Fruit fly (Drosophila melanogaster) whole organism, prepupa: ENCODE data around the gene Bub1.

Source experiments
- Blimp-1 ChIP-seq: fragments of 200-800 bp; sonication (Bioruptor generic); optimal IDR thresholded peaks from 3 replicates; lab custom pipeline; 2017; ENCODE audit warnings: missing biosample characterization, missing genetic modification characterization, mild to moderate bottlenecking, moderate library complexity, missing genetic modification reagents
- CG10631 ChIP-seq: fragments of 200-800 bp; sonication (Bioruptor generic); optimal IDR thresholded peaks from 2 replicates; lab custom pipeline; 2016; ENCODE audit warnings: missing biosample characterization, missing genetic modification characterization
- CG10669 ChIP-seq: fragments of 200-800 bp; sonication (Bioruptor generic); optimal IDR thresholded peaks from 3 replicates; lab custom pipeline; 2018; ENCODE audit warnings: missing biosample characterization, mild to moderate bottlenecking, missing genetic modification characterization, moderate library complexity
- CG11294 ChIP-seq: fragments of 200-800 bp; sonication (Bioruptor generic); IDR thresholded peaks from 2 replicates; pipeline ENCODE4 v1.3.6; 2022; ENCODE audit warnings: missing biosample characterization, missing genetic modification characterization
- CG11762 ChIP-seq: fragments of 200-800 bp; sonication (Bioruptor generic); optimal IDR thresholded peaks from 3 replicates; lab custom pipeline; 2016; ENCODE audit warnings: missing biosample characterization, missing genetic modification characterization; ENCODE audit not compliant: insufficient read depth
- CG11902 ChIP-seq: fragments of 200-800 bp; sonication (Bioruptor generic); optimal IDR thresholded peaks from 3 replicates; lab custom pipeline; 2016; ENCODE audit warnings: missing biosample characterization, missing genetic modification characterization
- CG1621 ChIP-seq: fragments of 200-800 bp; sonication (Bioruptor generic); optimal IDR thresholded peaks from 3 replicates; lab custom pipeline; 2018; ENCODE audit warnings: missing biosample characterization, mild to moderate bottlenecking, missing genetic modification characterization
- CG16779 ChIP-seq: fragments of 200-800 bp; sonication (Bioruptor generic); optimal IDR thresholded peaks from 3 replicates; lab custom pipeline; 2017; ENCODE audit warnings: missing biosample characterization, mild to moderate bottlenecking, missing genetic modification characterization
- CG3032 ChIP-seq: fragments of 200-800 bp; optimal IDR thresholded peaks from 2 replicates; lab custom pipeline; 2019; ENCODE audit warnings: missing biosample characterization, mild to moderate bottlenecking, missing genetic modification characterization, moderate library complexity
- CG31627 ChIP-seq: fragments of 200-800 bp; sonication (Bioruptor generic); optimal IDR thresholded peaks from 3 replicates; lab custom pipeline; 2016; ENCODE audit warnings: missing biosample characterization, missing genetic modification characterization
- CG32006 ChIP-seq: fragments of 200-800 bp; sonication (Bioruptor generic); optimal IDR thresholded peaks from 3 replicates; lab custom pipeline; 2017; ENCODE audit warnings: missing biosample characterization, mild to moderate bottlenecking, missing genetic modification characterization
- CG3919 ChIP-seq: fragments of 200-800 bp; sonication (Bioruptor generic); optimal IDR thresholded peaks from 3 replicates; lab custom pipeline; 2016; ENCODE audit warnings: missing biosample characterization, missing genetic modification characterization
- CG4318 ChIP-seq: fragments of 200-800 bp; sonication (Bioruptor generic); optimal IDR thresholded peaks from 3 replicates; lab custom pipeline; 2017; ENCODE audit warnings: missing biosample characterization, mild to moderate bottlenecking, missing genetic modification characterization
- CG6163 ChIP-seq: fragments of 200-800 bp; sonication (Bioruptor generic); IDR thresholded peaks from 3 replicates; pipeline ENCODE4 v1.3.6; 2022; ENCODE audit warnings: missing biosample characterization, missing genetic modification characterization
- CG6276 ChIP-seq: fragments of 200-800 bp; sonication (Bioruptor generic); optimal IDR thresholded peaks from 2 replicates; lab custom pipeline; 2017; ENCODE audit warnings: missing biosample characterization, mild to moderate bottlenecking, missing genetic modification characterization
- CG6792 ChIP-seq: fragments of 200-800 bp; sonication (Bioruptor generic); optimal IDR thresholded peaks from 3 replicates; lab custom pipeline; 2016; ENCODE audit warnings: missing biosample characterization, missing genetic modification characterization
- CG6808 ChIP-seq: fragments of 200-800 bp; sonication (Bioruptor generic); optimal IDR thresholded peaks from 3 replicates; lab custom pipeline; 2017; ENCODE audit warnings: missing biosample characterization, missing genetic modification characterization, mild to moderate bottlenecking, moderate library complexity, missing genetic modification reagents
- CG6854 ChIP-seq: fragments of 200-800 bp; sonication (Bioruptor generic); optimal IDR thresholded peaks from 2 replicates; lab custom pipeline; 2017; ENCODE audit warnings: missing biosample characterization, mild to moderate bottlenecking, missing genetic modification characterization
- CG7368 ChIP-seq: fragments of 200-800 bp; sonication (Bioruptor generic); optimal IDR thresholded peaks from 3 replicates; lab custom pipeline; 2016; ENCODE audit warnings: missing biosample characterization, missing genetic modification characterization
- CG8319 ChIP-seq: fragments of 200-800 bp; sonication (Bioruptor generic); optimal IDR thresholded peaks from 3 replicates; lab custom pipeline; 2016; ENCODE audit warnings: missing biosample characterization, missing genetic modification characterization
- CG8632 ChIP-seq: fragments of 200-800 bp; sonication (Bioruptor generic); optimal IDR thresholded peaks from 3 replicates; lab custom pipeline; 2016; ENCODE audit warnings: missing biosample characterization, missing genetic modification characterization
- CG9139 ChIP-seq: fragments of 200-800 bp; sonication (Bioruptor generic); optimal IDR thresholded peaks from 3 replicates; lab custom pipeline; 2017; ENCODE audit warnings: missing biosample characterization, mild to moderate bottlenecking, missing genetic modification characterization
- Eip78C ChIP-seq: fragments of 200-800 bp; sonication (Bioruptor generic); peaks from one replicate; lab custom pipeline; 2016; ENCODE audit warnings: missing biosample characterization, missing genetic modification characterization
- Eip93F ChIP-seq: fragments of 200-800 bp; sonication (Bioruptor generic); optimal IDR thresholded peaks from 2 replicates; lab custom pipeline; 2016; ENCODE audit warnings: missing biosample characterization, mild to moderate bottlenecking, missing genetic modification characterization
- Ets21C ChIP-seq: fragments of 200-800 bp; sonication (Bioruptor generic); optimal IDR thresholded peaks from 3 replicates; lab custom pipeline; 2016; ENCODE audit warnings: missing biosample characterization, missing genetic modification characterization
- Gug ChIP-seq: fragments of 200-800 bp; sonication (Bioruptor generic); IDR thresholded peaks from 2 replicates; pipeline ENCODE4 v1.3.6; 2022; ENCODE audit warnings: missing biosample characterization, missing genetic modification characterization
- Hr4 ChIP-seq: fragments of 200-800 bp; sonication (Bioruptor generic); optimal IDR thresholded peaks from 3 replicates; lab custom pipeline; 2016; ENCODE audit warnings: missing biosample characterization, missing genetic modification characterization
- Lpt ChIP-seq: fragments of 200-800 bp; sonication (Bioruptor generic); optimal IDR thresholded peaks from 3 replicates; lab custom pipeline; 2016; ENCODE audit warnings: missing biosample characterization, missing genetic modification characterization
- Met ChIP-seq: fragments of 200-800 bp; sonication (Bioruptor generic); optimal IDR thresholded peaks from 3 replicates; lab custom pipeline; 2016; ENCODE audit warnings: missing biosample characterization, missing genetic modification characterization
- OdsH ChIP-seq: fragments of 200-800 bp; sonication (Bioruptor generic); optimal IDR thresholded peaks from 3 replicates; lab custom pipeline; 2016; ENCODE audit warnings: missing biosample characterization, missing genetic modification characterization
- Smox ChIP-seq: fragments of 200-800 bp; sonication (Bioruptor generic); optimal IDR thresholded peaks from 3 replicates; lab custom pipeline; 2016; ENCODE audit warnings: missing biosample characterization, missing genetic modification characterization
- Sox14 ChIP-seq: fragments of 200-800 bp; sonication (Bioruptor generic); optimal IDR thresholded peaks from 3 replicates; lab custom pipeline; 2016; ENCODE audit warnings: missing biosample characterization, missing genetic modification characterization
- dac ChIP-seq: fragments of 200-800 bp; sonication (Bioruptor generic); optimal IDR thresholded peaks from 2 replicates; lab custom pipeline; 2017; ENCODE audit warnings: missing biosample characterization, mild to moderate bottlenecking, missing genetic modification characterization
- dsx ChIP-seq: fragments of 200-800 bp; optimal IDR thresholded peaks from 3 replicates; lab custom pipeline; 2019; ENCODE audit warnings: missing biosample characterization, mild to moderate bottlenecking, missing genetic modification characterization, moderate library complexity; ENCODE audit not compliant: poor library complexity, severe bottlenecking
- eg ChIP-seq: fragments of 200-800 bp; sonication (Bioruptor generic); IDR thresholded peaks from 3 replicates; pipeline ENCODE4 v1.3.6; 2022; ENCODE audit warnings: missing biosample characterization, missing genetic modification characterization
- esn ChIP-seq: fragments of 200-800 bp; sonication (Bioruptor generic); optimal IDR thresholded peaks from 2 replicates; lab custom pipeline; 2016; ENCODE audit warnings: missing biosample characterization, mild to moderate bottlenecking, missing genetic modification characterization, moderate library complexity
- fd85E ChIP-seq: fragments of 200-800 bp; sonication (Bioruptor generic); optimal IDR thresholded peaks from 3 replicates; lab custom pipeline; 2016; ENCODE audit warnings: missing biosample characterization, missing genetic modification characterization
- fkh ChIP-seq: fragments of 200-800 bp; sonication (Bioruptor generic); optimal IDR thresholded peaks from 3 replicates; lab custom pipeline; 2017; ENCODE audit warnings: missing biosample characterization, mild to moderate bottlenecking, missing genetic modification characterization, moderate library complexity
- lz ChIP-seq: fragments of 200-800 bp; sonication (Bioruptor generic); optimal IDR thresholded peaks from 3 replicates; lab custom pipeline; 2016; ENCODE audit warnings: missing biosample characterization, missing genetic modification characterization
- pdm3 ChIP-seq: fragments of 200-800 bp; sonication (Bioruptor generic); optimal IDR thresholded peaks from 3 replicates; lab custom pipeline; 2016; ENCODE audit warnings: missing biosample characterization, missing genetic modification characterization
- ss ChIP-seq, 2 experiments: fragments of 200-800 bp; sonication (Bioruptor generic); optimal IDR thresholded peaks; 2 replicates in 1 of 2; 3 replicates in 1 of 2; lab custom pipeline; 2017 to 2018; ENCODE audit warnings: mild to moderate bottlenecking in 2 of 2, missing biosample characterization in 2 of 2, missing genetic modification characterization in 2 of 2, moderate library complexity in 1 of 2
- svp ChIP-seq: fragments of 200-800 bp; sonication (Bioruptor generic); peaks from one replicate; lab custom pipeline; 2016; ENCODE audit warnings: missing biosample characterization, missing genetic modification characterization
- topi ChIP-seq: fragments of 200-800 bp; sonication (Bioruptor generic); optimal IDR thresholded peaks from 3 replicates; lab custom pipeline; 2016; ENCODE audit warnings: missing biosample characterization, missing genetic modification characterization
- vri ChIP-seq: fragments of 200-800 bp; sonication (Bioruptor generic); optimal IDR thresholded peaks from 3 replicates; lab custom pipeline; 2016; ENCODE audit warnings: missing biosample characterization, mild to moderate bottlenecking, missing genetic modification characterization

The Bub1 gene

dm6 chr2L:5297289-5297960 lies 18.8 kb downstream of the Bub1 start (continued):
- no peak for TF ChIP-seq dsx (GFP tag; lab: Kevin White, UChicago)
- no peak for TF ChIP-seq CG11294
- peak; percentile 92 for TF ChIP-seq Ets21C (GFP tag; lab: Kevin White, UChicago)
- peak; percentile 77 for TF ChIP-seq CG8632 (GFP tag; lab: Kevin White, UChicago)
- TF ChIP-seq CG1621: no peak
- TF ChIP-seq CG16779 (tag; lab: Kevin White, UChicago): no peak
- TF ChIP-seq CG10669 (GFP tag; lab: Kevin White, UChicago): no peak
- no peak for TF ChIP-seq CG3032 (tag; lab: Kevin White, UChicago)
- peak; percentile 92 for TF ChIP-seq Smox (GFP tag; lab: Kevin White, UChicago)
- peak; percentile 54 for TF ChIP-seq CG8319 (GFP tag; lab: Kevin White, UChicago)
- TF ChIP-seq lz (GFP tag; lab: Kevin White, UChicago): peak; percentile 91
- TF ChIP-seq fd85E: peak; percentile 25
- TF ChIP-seq Blimp-1 (GFP tag; lab: Kevin White, UChicago): peak; percentile 93
- TF ChIP-seq topi (GFP tag; lab: Kevin White, UChicago): peak; percentile 93
- TF ChIP-seq CG7368 (GFP tag; lab: Kevin White, UChicago): peak; percentile 48
- no peak for TF ChIP-seq Gug (GFP tag; lab: Robert Waterston, UW)
- no peak for TF ChIP-seq ss (GFP tag; optimal IDR thresholded peaks at IDR 0.05; lab: Kevin White, UChicago)
- peak; percentile 53 for TF ChIP-seq CG11762 (GFP tag; lab: Kevin White, UChicago)
- TF ChIP-seq, all 60 proteins: peak for 41

- TF ChIP-seq CG4318: no peak
- TF ChIP-seq esn (GFP tag; lab: Kevin White, UChicago): no peak
- TF ChIP-seq topi (GFP tag; lab: Kevin White, UChicago): no peak
Measured at dm6 chr2L:5297961-5298311, 19.3 kb downstream of the Bub1 start.

DNA sequence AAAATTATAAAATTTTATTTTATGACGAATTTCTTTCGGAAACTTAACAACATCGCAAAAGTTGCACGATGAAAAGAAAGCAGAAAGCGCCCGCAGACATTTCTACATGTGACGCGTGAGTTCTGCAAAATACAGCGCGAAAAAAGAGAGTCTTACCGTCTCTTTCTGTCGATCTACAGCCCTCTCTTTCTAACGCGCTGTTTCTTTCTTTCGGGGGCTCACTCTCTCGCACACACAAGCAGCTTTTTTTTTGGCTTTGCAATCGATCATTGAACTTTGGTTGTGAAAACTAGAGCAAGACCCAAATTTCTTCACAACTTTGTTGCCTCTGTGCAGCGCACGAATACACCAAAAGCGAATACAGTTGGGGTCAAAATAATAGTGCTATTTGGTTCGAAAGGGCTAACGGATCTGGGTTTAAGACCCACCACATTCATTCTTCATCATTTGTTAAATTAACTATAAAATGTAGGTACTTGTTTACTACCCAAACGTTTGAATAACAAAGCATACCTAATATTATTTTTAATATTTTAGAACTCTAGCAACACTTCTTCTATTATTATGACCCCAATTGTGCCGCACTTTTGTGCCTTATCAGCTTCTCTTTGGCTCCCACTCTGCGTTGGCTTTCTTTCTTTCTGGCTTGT lies 20.4 kb downstream of the Bub1 start:
- TF ChIP-seq Hr4 (GFP tag; lab: Kevin White, UChicago) (peak; percentile 59), Lpt (GFP tag; lab: Kevin White, UChicago) (peak; percentile 5), CG32006 (GFP tag; lab: Kevin White, UChicago) (peak; percentile 76), CG6792 (peak; percentile 78), CG10631 (GFP tag; lab: Kevin White, UChicago) (peak; percentile 40), CG31627 (GFP tag; lab: Kevin White, UChicago) (peak; percentile 73), OdsH (GFP tag; lab: Kevin White, UChicago) (peak; percentile 83), dac (GFP tag; lab: Kevin White, UChicago) (peak; percentile 69), CG6808 (GFP tag; lab: Kevin White, UChicago) (no peak), CG16779 (tag; lab: Kevin White, UChicago) (peak; percentile 28), CG11294 (no peak), fkh (GFP tag; lab: Kevin White, UChicago) (peak; percentile 13), Eip78C (peak; percentile 91), vri (GFP tag; lab: Kevin White, UChicago) (no peak), Blimp-1 (GFP tag; lab: Kevin White, UChicago) (peak; percentile 66), CG6276 (GFP tag; lab: Kevin White, UChicago) (peak; percentile 34), eg (GFP tag; lab: Robert Waterston, UW) (peak; percentile 75), Eip93F (GFP tag; lab: Kevin White, UChicago) (peak; percentile 75), CG9139 (GFP tag; lab: Kevin White, UChicago) (no peak), CG11762 (GFP tag; lab: Kevin White, UChicago) (peak; percentile 22), Ets21C (GFP tag; lab: Kevin White, UChicago) (peak; percentile 73), Sox14 (GFP tag; lab: Kevin White, UChicago) (peak; percentile 77), CG6854 (GFP tag; lab: Kevin White, UChicago) (peak; percentile 74), dsx (GFP tag; lab: Kevin White, UChicago) (peak; percentile 41), CG3919 (peak; percentile 70), pdm3 (GFP tag; lab: Kevin White, UChicago) (peak; percentile 80), svp (GFP tag; lab: Kevin White, UChicago) (peak; percentile 85), esn (GFP tag; lab: Kevin White, UChicago) (peak; percentile 91), CG4318 (peak; percentile 34), Smox (GFP tag; lab: Kevin White, UChicago) (peak; percentile 80), CG8632 (GFP tag; lab: Kevin White, UChicago) (peak; percentile 74), CG6163 (GFP tag; lab: Robert Waterston, UW) (peak; percentile 40; the same call in 1 of the 3 replicates), CG11902 (GFP tag; lab: Kevin White, UChicago) (peak; percentile 61), Met (GFP tag; lab: Kevin White, UChicago) (peak; percentile 86)
